Fruit fly (Drosophila melanogaster): Measurements from ENCODE around the gene foxo.

The foxo gene

dm6 chr3R:14103022-14103421 is 46.3 kb downstream of the foxo start, which contains the start of gene PK1-R:
PK1-R (minus strand) TSS chr3R:14103122.
- TF ChIP-seq EcR (GFP tag; optimal IDR thresholded peaks at IDR 0.05) (no peak), CG32121 (GFP tag; IDR thresholded peaks at IDR 0.05) (no peak), Pif1A (GFP tag; optimal IDR thresholded peaks at IDR 0.05) (no peak), CG8301 (tag; optimal IDR thresholded peaks at IDR 0.05) (no peak), CG8159 (tag; optimal IDR thresholded peaks at IDR 0.05) (no peak), CG9948 (tag; optimal IDR thresholded peaks at IDR 0.05) (no peak), CG14655 (GFP tag; optimal IDR thresholded peaks at IDR 0.05) (no peak), fd96Ca (GFP tag; IDR thresholded peaks at IDR 0.05) (no peak), CG17806 (tag; optimal IDR thresholded peaks at IDR 0.05) (no peak), CG10348 (GFP tag; IDR thresholded peaks at IDR 0.05) (no peak), Ets98B (GFP tag; IDR thresholded peaks at IDR 0.05) (no peak), D1 (tag; optimal IDR thresholded peaks at IDR 0.05) (no peak)

DNA sequence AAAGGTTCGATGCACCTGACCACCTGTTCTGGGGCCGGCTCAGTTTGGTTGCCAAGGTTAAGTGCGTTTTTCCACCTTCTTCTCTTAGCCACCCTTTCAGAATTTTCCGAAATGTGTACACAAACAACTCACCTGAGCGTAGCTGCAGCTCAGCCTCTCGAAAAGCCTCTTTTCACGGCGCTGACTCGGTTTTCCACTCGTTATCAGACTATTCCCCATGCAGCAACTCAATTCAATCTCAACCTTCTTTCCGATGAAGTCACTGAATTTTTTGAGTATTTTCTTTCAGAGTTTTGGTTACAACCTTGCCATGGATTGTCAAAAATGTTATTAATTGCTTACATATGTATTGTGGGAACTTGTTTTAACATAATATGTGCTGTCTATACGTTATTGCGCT is 50.9 kb downstream of the foxo start:
- TF ChIP-seq Snoo (tag; optimal IDR thresholded peaks at IDR 0.05): no peak

DNA sequence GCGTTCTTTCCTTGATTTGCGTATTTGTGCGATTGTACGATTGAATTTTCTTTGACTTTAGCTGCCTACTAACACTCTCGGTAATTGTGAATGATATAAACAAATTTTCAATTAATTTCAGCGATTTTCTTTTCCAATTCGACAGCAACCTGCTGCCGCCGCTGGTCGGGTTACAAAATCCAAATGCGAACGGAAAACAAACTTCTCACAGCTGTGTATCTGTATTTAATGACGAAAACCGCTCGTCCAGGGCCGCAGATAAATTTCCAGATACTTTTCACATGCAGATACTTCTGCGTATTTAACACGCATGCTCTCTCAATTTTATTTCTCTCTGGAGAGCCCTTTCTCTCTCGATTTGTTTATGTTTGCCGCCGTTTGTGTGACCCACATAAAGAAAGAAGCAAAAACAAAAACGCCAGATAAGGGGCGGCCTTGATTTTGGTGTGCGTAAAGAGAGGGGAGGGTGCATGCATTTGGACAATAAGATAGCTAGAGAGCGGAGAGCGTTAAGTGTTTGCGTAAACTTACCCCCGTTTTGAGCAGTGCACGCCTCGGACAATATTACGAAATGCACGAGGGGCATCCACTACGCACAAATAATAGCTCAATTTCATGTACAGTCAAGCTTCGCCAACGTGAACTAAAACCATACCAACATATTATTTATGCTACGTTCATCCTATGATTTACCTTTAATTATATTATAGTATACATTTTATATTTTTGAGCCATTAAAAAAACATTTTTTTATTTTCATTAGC is 51.6 kb downstream of the foxo start, which contains the start of gene CG12402:
TSS of gene CG12402 (minus strand) at position 164 of the 764 bp plus-strand sequence.
- TF ChIP-seq CG15710 (tag; optimal IDR thresholded peaks at IDR 0.05) (no peak), CG14655 (GFP tag; optimal IDR thresholded peaks at IDR 0.05) (peak; percentile 40), fd96Ca (GFP tag; IDR thresholded peaks at IDR 0.05) (peak; percentile 68; the same call in 2 of the 3 replicates), Snoo (tag; optimal IDR thresholded peaks at IDR 0.05) (no peak), CG8301 (tag; optimal IDR thresholded peaks at IDR 0.05) (no peak), Pif1A (GFP tag; optimal IDR thresholded peaks at IDR 0.05) (peak; percentile 14), Ets98B (GFP tag; IDR thresholded peaks at IDR 0.05) (peak; percentile 70; the same call in 1 of the 2 replicates), rn (GFP tag; IDR thresholded peaks at IDR 0.05) (0 out of 2 replicates have a peak, but pooled peaks have one; percentile 35), CG8159 (tag; optimal IDR thresholded peaks at IDR 0.05) (peak; percentile 20), CG13204 (GFP tag; optimal IDR thresholded peaks at IDR 0.05) (no peak), CG32121 (GFP tag; IDR thresholded peaks at IDR 0.05) (peak; percentile 74), D1 (tag; optimal IDR thresholded peaks at IDR 0.05) (peak; percentile 14), CG10348 (GFP tag; IDR thresholded peaks at IDR 0.05) (no peak), CG9948 (tag; optimal IDR thresholded peaks at IDR 0.05) (peak; percentile 16), CG4496 (GFP tag; IDR thresholded peaks at IDR 0.05) (peak; percentile 60; the same call in 2 of the 3 replicates), Pif1B (GFP tag; optimal IDR thresholded peaks at IDR 0.05) (peak; percentile 8), CG12605 (GFP tag; IDR thresholded peaks at IDR 0.05) (peak; percentile 70), EcR (GFP tag; optimal IDR thresholded peaks at IDR 0.05) (no peak), CG17806 (tag; optimal IDR thresholded peaks at IDR 0.05) (no peak)

DNA sequence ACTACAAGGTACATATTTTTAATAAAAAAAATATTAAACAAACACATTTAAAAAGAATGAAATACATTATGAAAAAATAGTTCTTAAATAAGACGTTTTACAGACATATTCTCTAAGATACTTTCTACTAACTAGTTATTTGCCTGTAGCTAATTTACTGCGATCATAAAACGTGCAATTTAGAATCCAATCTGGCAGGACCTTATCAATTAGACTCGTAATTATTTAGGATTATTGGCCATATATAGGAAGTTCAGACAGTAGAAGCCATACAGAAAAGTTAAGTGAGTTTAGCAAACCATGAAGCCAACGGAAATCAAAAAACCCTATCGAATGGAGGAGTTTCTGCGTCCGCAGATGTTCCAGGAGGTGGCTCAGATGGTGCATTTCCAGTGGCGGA is 52.4 kb downstream of the foxo start, which contains the start of gene Or88a:
TSS of gene Or88a (plus strand) at position 301 of the 400 bp plus-strand sequence.
- no peak for TF ChIP-seq CG32121 (GFP tag; IDR thresholded peaks at IDR 0.05)
- TF ChIP-seq rn (GFP tag; IDR thresholded peaks at IDR 0.05): no peak
- no peak for TF ChIP-seq CG13204 (GFP tag; optimal IDR thresholded peaks at IDR 0.05)
- TF ChIP-seq CG12605 (GFP tag; IDR thresholded peaks at IDR 0.05): no peak
- no peak for TF ChIP-seq CG14655 (GFP tag; optimal IDR thresholded peaks at IDR 0.05)
- TF ChIP-seq CG8301 (tag; optimal IDR thresholded peaks at IDR 0.05): no peak
- no peak for TF ChIP-seq CG17806 (tag; optimal IDR thresholded peaks at IDR 0.05)
- TF ChIP-seq EcR (GFP tag; optimal IDR thresholded peaks at IDR 0.05): no peak
- TF ChIP-seq fd96Ca (GFP tag; IDR thresholded peaks at IDR 0.05): no peak
- TF ChIP-seq Pif1B (GFP tag; optimal IDR thresholded peaks at IDR 0.05): no peak

- TF ChIP-seq rn (GFP tag; IDR thresholded peaks at IDR 0.05) (no peak), Snoo (tag; optimal IDR thresholded peaks at IDR 0.05) (no peak), Ets98B (GFP tag; IDR thresholded peaks at IDR 0.05) (no peak), CG9948 (tag; optimal IDR thresholded peaks at IDR 0.05) (no peak), CG14655 (GFP tag; optimal IDR thresholded peaks at IDR 0.05) (no peak)
Measured at dm6 chr3R:14112066-14112465, 55.3 kb downstream of the foxo start, which contains the start of gene CG14357. CG14357 (minus strand) TSS chr3R:14112166.

dm6 chr3R:14116088-14116487 is 59.3 kb downstream of the foxo start:
- no peak for TF ChIP-seq CG15710 (tag; optimal IDR thresholded peaks at IDR 0.05)
- no peak for TF ChIP-seq CG10348 (GFP tag; IDR thresholded peaks at IDR 0.05)
- no peak for TF ChIP-seq EcR (GFP tag; optimal IDR thresholded peaks at IDR 0.05)
- TF ChIP-seq CG8301 (tag; optimal IDR thresholded peaks at IDR 0.05): no peak
- TF ChIP-seq CG9948 (tag; optimal IDR thresholded peaks at IDR 0.05): no peak
- no peak for TF ChIP-seq CG13204 (GFP tag; optimal IDR thresholded peaks at IDR 0.05)
- no peak for TF ChIP-seq gl (tag; optimal IDR thresholded peaks at IDR 0.05)
- TF ChIP-seq Pif1B (GFP tag; optimal IDR thresholded peaks at IDR 0.05): no peak
- TF ChIP-seq D1 (tag; optimal IDR thresholded peaks at IDR 0.05): no peak
- no peak for TF ChIP-seq CG12605 (GFP tag; IDR thresholded peaks at IDR 0.05)
- TF ChIP-seq Pif1A (GFP tag; optimal IDR thresholded peaks at IDR 0.05): no peak
- TF ChIP-seq Snoo (tag; optimal IDR thresholded peaks at IDR 0.05): no peak
- TF ChIP-seq rn (GFP tag; IDR thresholded peaks at IDR 0.05): no peak
- TF ChIP-seq CG14655 (GFP tag; optimal IDR thresholded peaks at IDR 0.05): no peak
- TF ChIP-seq CG4496 (GFP tag; IDR thresholded peaks at IDR 0.05): no peak
- TF ChIP-seq CG8159 (tag; optimal IDR thresholded peaks at IDR 0.05): no peak
- no peak for TF ChIP-seq fd96Ca (GFP tag; IDR thresholded peaks at IDR 0.05)
- TF ChIP-seq CG17806 (tag; optimal IDR thresholded peaks at IDR 0.05): no peak

Measured in whole organism, pupa.